Fruit fly (Drosophila melanogaster): ENCODE data around the gene Mic26-27.

- no peak for TF ChIP-seq CG8478 (optimal IDR thresholded peaks at IDR 0.05)
- no peak for TF ChIP-seq CTCF (optimal IDR thresholded peaks at IDR 0.05)
Measured at dm6 chr3R:16128471-16128870, 18.2 kb downstream of the Mic26-27 start.

Data from S2 (cell line).